Worm (Caenorhabditis elegans): ENCODE measurements around the gene twk-32.

The twk-32 gene

ce11 chrV:13839433-13839832 lies 43.0 kb downstream of the twk-32 start, which contains the start of gene F55B12.10:
Gene F55B12.10, plus strand, starts transcription at chrV:13839733.
- no peak for TF ChIP-seq ceh-9 (tag; optimal IDR thresholded peaks at IDR 0.05)
- no peak for TF ChIP-seq ceh-22 (tag; optimal IDR thresholded peaks at IDR 0.05)
- no peak for TF ChIP-seq hlh-8 (tag; optimal IDR thresholded peaks at IDR 0.05)
- no peak for TF ChIP-seq tbx-7 (tag; optimal IDR thresholded peaks at IDR 0.05)

- TF ChIP-seq hlh-6 (tag; optimal IDR thresholded peaks at IDR 0.05) (no peak), ceh-14 (tag; optimal IDR thresholded peaks at IDR 0.05) (no peak), ztf-16 (tag; optimal IDR thresholded peaks at IDR 0.05) (no peak), pag-3 (tag; optimal IDR thresholded peaks at IDR 0.05; ENCODE audit: borderline replicate concordance) (no peak), ceh-24 (tag; optimal IDR thresholded peaks at IDR 0.05) (no peak), pax-1 (tag; optimal IDR thresholded peaks at IDR 0.05) (no peak), sox-4 (tag; optimal IDR thresholded peaks at IDR 0.05) (no peak), gmeb-2 (tag; optimal IDR thresholded peaks at IDR 0.05) (no peak), unc-86 (tag; optimal IDR thresholded peaks at IDR 0.05) (no peak), lin-11 (tag; optimal IDR thresholded peaks at IDR 0.05) (no peak), odd-2 (tag; optimal IDR thresholded peaks at IDR 0.05) (no peak), npax-4 (tag; optimal IDR thresholded peaks at IDR 0.05) (no peak), pha-2 (tag; optimal IDR thresholded peaks at IDR 0.05) (no peak)
Measured at ce11 chrV:13840909-13841308, 44.5 kb downstream of the twk-32 start, which contains the start of gene srx-17. Gene srx-17, plus strand, starts transcription at chrV:13841209.

ce11 chrV:13843147-13843546 lies 46.7 kb downstream of the twk-32 start, which contains the start of gene srx-130:
Gene srx-130, plus strand, starts transcription at chrV:13843447.
- TF ChIP-seq gmeb-2 (tag; optimal IDR thresholded peaks at IDR 0.05): no peak
- TF ChIP-seq F13H6.1 (tag; optimal IDR thresholded peaks at IDR 0.05): no peak
- TF ChIP-seq Y22D7AL.16 (tag; optimal IDR thresholded peaks at IDR 0.05): no peak

ce11 chrV:13845136-13845535 lies 48.7 kb downstream of the twk-32 start, which contains the start of gene srx-131:
Gene srx-131, plus strand, starts transcription at chrV:13845436.
- TF ChIP-seq ceh-24 (tag; optimal IDR thresholded peaks at IDR 0.05) (no peak), fkh-10 (GFP tag; optimal IDR thresholded peaks at IDR 0.05) (no peak), ets-4 (tag; optimal IDR thresholded peaks at IDR 0.05) (no peak), K02D7.2 (tag; optimal IDR thresholded peaks at IDR 0.05) (no peak), fkh-6 (tag; optimal IDR thresholded peaks at IDR 0.05) (no peak), unc-55 (GFP tag; optimal IDR thresholded peaks at IDR 0.05) (no peak), K09A11.1 (tag; optimal IDR thresholded peaks at IDR 0.05; ENCODE audit: insufficient read depth) (no peak), eyg-1 (tag; optimal IDR thresholded peaks at IDR 0.05) (no peak), gmeb-2 (tag; optimal IDR thresholded peaks at IDR 0.05) (no peak), ttx-3 (tag; optimal IDR thresholded peaks at IDR 0.05) (no peak), lim-6 (tag; optimal IDR thresholded peaks at IDR 0.05) (no peak), ztf-16 (tag; optimal IDR thresholded peaks at IDR 0.05) (no peak), pqm-1 (tag; optimal IDR thresholded peaks at IDR 0.05) (no peak), hlh-30 (tag; optimal IDR thresholded peaks at IDR 0.05; ENCODE audit: insufficient read depth) (no peak), rnt-1 (tag; optimal IDR thresholded peaks at IDR 0.05) (no peak), ceh-19 (GFP tag; optimal IDR thresholded peaks at IDR 0.05) (no peak), mec-3 (tag; optimal IDR thresholded peaks at IDR 0.05; ENCODE audit: borderline replicate concordance) (no peak), F13H6.1 (tag; optimal IDR thresholded peaks at IDR 0.05) (no peak)

ce11 chrV:13848379-13848778 lies 51.9 kb downstream of the twk-32 start, which contains the start of gene srx-133:
Gene srx-133, plus strand, starts transcription at chrV:13848679.
- no peak for TF ChIP-seq F13H6.1 (tag; optimal IDR thresholded peaks at IDR 0.05)
- no peak for TF ChIP-seq npax-4 (tag; optimal IDR thresholded peaks at IDR 0.05)
- TF ChIP-seq nhr-232 (tag; optimal IDR thresholded peaks at IDR 0.05): no peak
- no peak for TF ChIP-seq ttx-3 (tag; optimal IDR thresholded peaks at IDR 0.05)
- TF ChIP-seq lin-11 (tag; optimal IDR thresholded peaks at IDR 0.05): no peak
- TF ChIP-seq pros-1 (tag; optimal IDR thresholded peaks at IDR 0.05): no peak
- no peak for TF ChIP-seq sox-2 (GFP tag; IDR thresholded peaks at IDR 0.05)
- TF ChIP-seq hlh-13 (GFP tag; optimal IDR thresholded peaks at IDR 0.05): no peak
- TF ChIP-seq pax-1 (tag; optimal IDR thresholded peaks at IDR 0.05): no peak
- TF ChIP-seq pat-9 (tag; optimal IDR thresholded peaks at IDR 0.05): no peak
- no peak for TF ChIP-seq hlh-30 (tag; optimal IDR thresholded peaks at IDR 0.05; ENCODE audit: insufficient read depth)
- no peak for TF ChIP-seq nhr-11 (tag; optimal IDR thresholded peaks at IDR 0.05)
- TF ChIP-seq eyg-1 (tag; optimal IDR thresholded peaks at IDR 0.05): no peak
- TF ChIP-seq ceh-34 (tag; optimal IDR thresholded peaks at IDR 0.05): no peak
- TF ChIP-seq unc-3 (GFP tag; conservative IDR thresholded peaks at IDR 0.05): no peak
- TF ChIP-seq unc-3 (tag; optimal IDR thresholded peaks at IDR 0.05): no peak
- TF ChIP-seq ahr-1 (tag; optimal IDR thresholded peaks at IDR 0.05): no peak
- no peak for TF ChIP-seq ceh-19 (GFP tag; optimal IDR thresholded peaks at IDR 0.05)
- no peak for TF ChIP-seq fkh-10 (GFP tag; optimal IDR thresholded peaks at IDR 0.05)

Measured in whole organism, late embryonic.